Worm (Caenorhabditis elegans) whole organism, late embryonic: ENCODE measurements around the gene grl-21.

Experiments used
- ceh-24 ChIP-seq: sonication (generic microtip); optimal IDR thresholded peaks from 2 replicates; lab custom pipeline; 2016; ENCODE audit warnings: mild to moderate bottlenecking, missing genetic modification characterization, missing compliant biosample characterization
- ceh-48 ChIP-seq: sonication (generic microtip); optimal IDR thresholded peaks from 2 replicates; lab custom pipeline; 2016; ENCODE audit warnings: missing genetic modification characterization, inconsistent platforms, missing compliant biosample characterization
- ets-4 ChIP-seq: sonication (generic microtip); optimal IDR thresholded peaks from 2 replicates; lab custom pipeline; 2016; ENCODE audit warnings: missing genetic modification characterization, missing compliant biosample characterization
- mec-3 ChIP-seq: sonication (generic microtip); optimal IDR thresholded peaks from 2 replicates; lab custom pipeline; 2016; ENCODE audit warnings: borderline replicate concordance, missing genetic modification characterization, missing compliant biosample characterization

- TF ChIP-seq mec-3 (tag; lab: Kevin White, UChicago) = no peak
- TF ChIP-seq ceh-24 (tag; lab: Kevin White, UChicago) = no peak
- TF ChIP-seq ets-4 (tag; lab: Kevin White, UChicago) = no peak
- TF ChIP-seq ceh-48 (tag; lab: Kevin White, UChicago) = no peak
Observed at ce11 chrIV:10714594-10714993, 22.7 kb upstream of the grl-21 start.
